Worm (Caenorhabditis elegans) whole organism, L3 larva: Measurements from ENCODE around the gene fbxa-73.

Source experiments
- ama-1 ChIP-seq: fragments of 150-350 bp; optimal IDR thresholded peaks from 2 replicates; lab custom pipeline; 2018
- eor-1 ChIP-seq, 2 experiments: fragments of 150-350 bp; optimal IDR thresholded peaks; 2 replicates each; lab custom pipeline; 2014 to 2018; ENCODE audit warnings: missing biosample characterization in 2 of 2, missing genetic modification characterization in 2 of 2
- fkh-10 ChIP-seq: sonication (generic microtip); optimal IDR thresholded peaks from 2 replicates; lab custom pipeline; 2017; ENCODE audit warnings: missing biosample characterization, missing genetic modification reagents, missing genetic modification characterization
- fos-1 ChIP-seq: fragments of 150-350 bp; optimal IDR thresholded peaks from 2 replicates; lab custom pipeline; 2014; ENCODE audit warnings: missing biosample characterization, missing genetic modification characterization
- lin-39 ChIP-seq: fragments of 150-350 bp; optimal IDR thresholded peaks from 2 replicates; lab custom pipeline; 2018; ENCODE audit warnings: missing biosample characterization, missing genetic modification reagents, missing genetic modification characterization
- nhr-43 ChIP-seq: sonication (generic microtip); optimal IDR thresholded peaks from 2 replicates; lab custom pipeline; 2016; ENCODE audit warnings: mild to moderate bottlenecking, missing genetic modification characterization, missing compliant biosample characterization; ENCODE audit not compliant: poor library complexity, severe bottlenecking
- nhr-77 ChIP-seq: fragments of 150-350 bp; optimal IDR thresholded peaks from 2 replicates; lab custom pipeline; 2014; ENCODE audit warnings: missing biosample characterization, missing genetic modification characterization
- pqm-1 ChIP-seq: fragments of 150-350 bp; optimal IDR thresholded peaks from 2 replicates; lab custom pipeline; 2017; ENCODE audit warnings: missing biosample characterization, missing genetic modification characterization, inconsistent platforms

ce11 chrIII:2281975-2282957, 29.0 kb downstream of the fbxa-73 start, which contains the start of gene Y54F10BM.3:
- TF ChIP-seq ama-1 (no peak), fos-1 (tag; lab: Kevin White, UChicago) (no peak), pqm-1 (no peak), fkh-10 (no peak), nhr-43 (tag; lab: Kevin White, UChicago) (no peak), eor-1 (tag; optimal IDR thresholded peaks at IDR 0.05; lab: Kevin White, UChicago) (no peak), nhr-77 (no peak), lin-39 (no peak)
